Fruit fly (Drosophila melanogaster) whole organism, pupa: Measurements from ENCODE around the gene B52.

Experiments used
- CG12605 ChIP-seq: fragments of 200-800 bp; sonication (Bioruptor generic); IDR thresholded peaks from 2 replicates; pipeline ENCODE4 v1.3.6; 2022; ENCODE audit warnings: missing biosample characterization, missing genetic modification characterization
- CG15710 ChIP-seq: fragments of 200-800 bp; sonication (Bioruptor generic); optimal IDR thresholded peaks from 2 replicates; lab custom pipeline; 2018; ENCODE audit warnings: missing biosample characterization, mild to moderate bottlenecking, missing genetic modification characterization, moderate library complexity
- CG8159 ChIP-seq: fragments of 200-800 bp; sonication (Bioruptor generic); optimal IDR thresholded peaks from 3 replicates; lab custom pipeline; 2018; ENCODE audit warnings: missing biosample characterization, mild to moderate bottlenecking, missing genetic modification characterization, moderate library complexity
- CG9948 ChIP-seq: fragments of 200-800 bp; sonication (Bioruptor generic); optimal IDR thresholded peaks from 2 replicates; lab custom pipeline; 2018; ENCODE audit warnings: missing biosample characterization, mild to moderate bottlenecking, missing genetic modification characterization, moderate library complexity
- Pif1B ChIP-seq: fragments of 200-800 bp; sonication (Bioruptor generic); optimal IDR thresholded peaks from 3 replicates; lab custom pipeline; 2016; ENCODE audit warnings: missing biosample characterization, missing genetic modification characterization
- Snoo ChIP-seq: fragments of 200-800 bp; sonication (Bioruptor generic); optimal IDR thresholded peaks from 3 replicates; lab custom pipeline; 2017; ENCODE audit warnings: missing biosample characterization, mild to moderate bottlenecking, missing genetic modification characterization, inconsistent platforms
- gl ChIP-seq: fragments of 200-800 bp; sonication (Bioruptor generic); optimal IDR thresholded peaks from 2 replicates; lab custom pipeline; 2018; ENCODE audit warnings: missing biosample characterization, mild to moderate bottlenecking, missing genetic modification characterization
- rn ChIP-seq: fragments of 200-800 bp; sonication (Bioruptor generic); IDR thresholded peaks from 2 replicates; pipeline ENCODE4 v1.3.6; 2022; ENCODE audit warnings: missing biosample characterization, missing genetic modification characterization

- no peak for TF ChIP-seq Snoo
- TF ChIP-seq Pif1B: no peak
- TF ChIP-seq CG15710 (tag; lab: Kevin White, UChicago): no peak
- no peak for TF ChIP-seq rn (GFP tag; lab: Robert Waterston, UW)
- no peak for TF ChIP-seq gl
- no peak for TF ChIP-seq CG8159 (tag; lab: Kevin White, UChicago)
- no peak for TF ChIP-seq CG12605 (GFP tag; lab: Robert Waterston, UW)
- TF ChIP-seq CG9948 (tag; lab: Kevin White, UChicago): no peak
Observed at dm6 chr3R:13656294-13656693, 4.8 kb upstream of the B52 start, which contains the start of gene Rbp4.
